Worm (Caenorhabditis elegans) whole organism, late embryonic: Measurements from ENCODE around the gene T11B7.1.

Source experiments
- F13H6.1 ChIP-seq: sonication (generic microtip); optimal IDR thresholded peaks from 2 replicates; lab custom pipeline; 2016; ENCODE audit warnings: missing genetic modification characterization, missing compliant biosample characterization
- K02D7.2 ChIP-seq: sonication (generic microtip); optimal IDR thresholded peaks from 2 replicates; lab custom pipeline; 2017; ENCODE audit warnings: mild to moderate bottlenecking, missing genetic modification characterization, missing compliant biosample characterization
- K09A11.1 ChIP-seq: sonication (generic microtip); optimal IDR thresholded peaks from 2 replicates; lab custom pipeline; 2017; ENCODE audit warnings: antibody characterized with exemption, mild to moderate bottlenecking, missing genetic modification characterization, missing compliant biosample characterization; ENCODE audit not compliant: insufficient read depth
- Y22D7AL.16 ChIP-seq: sonication (generic microtip); optimal IDR thresholded peaks from 2 replicates; lab custom pipeline; 2016; ENCODE audit warnings: missing genetic modification characterization, missing compliant biosample characterization
- ceh-14 ChIP-seq: sonication (generic microtip); optimal IDR thresholded peaks from 2 replicates; lab custom pipeline; 2016; ENCODE audit warnings: missing genotype, missing genetic modification characterization, missing compliant biosample characterization
- ceh-18 ChIP-seq: sonication (generic microtip); optimal IDR thresholded peaks from 2 replicates; lab custom pipeline; 2016; ENCODE audit warnings: missing genetic modification characterization, missing compliant biosample characterization
- ceh-19 ChIP-seq: fragments of 200-800 bp; sonication (Bioruptor generic); optimal IDR thresholded peaks from 2 replicates; lab custom pipeline; 2018; ENCODE audit warnings: mild to moderate bottlenecking, missing genetic modification characterization, missing compliant biosample characterization
- ceh-2 ChIP-seq: sonication (generic microtip); optimal IDR thresholded peaks from 2 replicates; lab custom pipeline; 2016; ENCODE audit warnings: missing genotype, missing genetic modification characterization, missing compliant biosample characterization
- ceh-22 ChIP-seq: sonication (generic microtip); optimal IDR thresholded peaks from 2 replicates; lab custom pipeline; 2017; ENCODE audit warnings: missing biosample characterization, missing genetic modification characterization
- ceh-30 ChIP-seq: fragments of 150-350 bp; optimal IDR thresholded peaks from 2 replicates; lab custom pipeline; 2014; ENCODE audit warnings: missing biosample characterization, missing genetic modification characterization
- ceh-45 ChIP-seq: fragments of 200-800 bp; sonication (Bioruptor generic); IDR thresholded peaks from 2 replicates; pipeline ENCODE4 v1.3.6; 2022; ENCODE audit warnings: missing genetic modification reagents, missing genetic modification characterization, missing compliant biosample characterization
- ceh-48 ChIP-seq: sonication (generic microtip); optimal IDR thresholded peaks from 2 replicates; lab custom pipeline; 2016; ENCODE audit warnings: missing genetic modification characterization, inconsistent platforms, missing compliant biosample characterization
- ceh-6 ChIP-seq: fragments of 200-800 bp; sonication (Bioruptor generic); optimal IDR thresholded peaks from 2 replicates; lab custom pipeline; 2018; ENCODE audit warnings: mild to moderate bottlenecking, missing genetic modification characterization, missing compliant biosample characterization
- ceh-9 ChIP-seq: sonication (generic microtip); optimal IDR thresholded peaks from 2 replicates; lab custom pipeline; 2016; ENCODE audit warnings: mild to moderate bottlenecking, missing genetic modification characterization, inconsistent platforms, missing compliant biosample characterization
- dve-1 ChIP-seq: sonication (generic microtip); optimal IDR thresholded peaks from 2 replicates; lab custom pipeline; 2017; ENCODE audit warnings: antibody characterized with exemption, mild to moderate bottlenecking, missing genetic modification characterization, missing compliant biosample characterization
- ets-4 ChIP-seq: sonication (generic microtip); optimal IDR thresholded peaks from 2 replicates; lab custom pipeline; 2016; ENCODE audit warnings: missing genetic modification characterization, missing compliant biosample characterization
- gmeb-2 ChIP-seq: sonication (generic microtip); optimal IDR thresholded peaks from 2 replicates; lab custom pipeline; 2016; ENCODE audit warnings: missing genetic modification characterization, inconsistent platforms, missing compliant biosample characterization
- hlh-13 ChIP-seq: fragments of 200-800 bp; sonication (Bioruptor generic); optimal IDR thresholded peaks from 2 replicates; lab custom pipeline; 2018; ENCODE audit warnings: mild to moderate bottlenecking, missing genetic modification characterization, missing compliant biosample characterization
- hlh-30 ChIP-seq: sonication (generic microtip); optimal IDR thresholded peaks from 2 replicates; lab custom pipeline; 2017; ENCODE audit warnings: antibody characterized with exemption, missing genetic modification characterization, missing compliant biosample characterization; ENCODE audit not compliant: insufficient read depth
- hlh-6 ChIP-seq: sonication (generic microtip); optimal IDR thresholded peaks from 2 replicates; lab custom pipeline; 2016; ENCODE audit warnings: missing genotype, missing genetic modification characterization, missing compliant biosample characterization
- hlh-8 ChIP-seq: sonication (generic microtip); optimal IDR thresholded peaks from 2 replicates; lab custom pipeline; 2016; ENCODE audit warnings: missing genotype, missing genetic modification characterization, missing compliant biosample characterization
- lim-6 ChIP-seq: sonication (generic microtip); optimal IDR thresholded peaks from 2 replicates; lab custom pipeline; 2016; ENCODE audit warnings: missing genetic modification characterization, missing compliant biosample characterization
- lin-11 ChIP-seq: fragments of 200-800 bp; sonication (Bioruptor generic); optimal IDR thresholded peaks from 2 replicates; lab custom pipeline; 2018; ENCODE audit warnings: mild to moderate bottlenecking, missing genetic modification characterization, missing compliant biosample characterization
- madf-2 ChIP-seq: sonication (generic microtip); optimal IDR thresholded peaks from 2 replicates; lab custom pipeline; 2017; ENCODE audit warnings: missing genetic modification characterization, missing compliant biosample characterization
- nfya-1 ChIP-seq: sonication (generic microtip); optimal IDR thresholded peaks from 2 replicates; lab custom pipeline; 2017; ENCODE audit warnings: missing genetic modification characterization, mild to moderate bottlenecking, missing compliant biosample characterization, antibody characterized with exemption, moderate library complexity
- nhr-232 ChIP-seq: sonication (generic microtip); optimal IDR thresholded peaks from 2 replicates; lab custom pipeline; 2016; ENCODE audit warnings: missing genetic modification characterization, missing compliant biosample characterization
- npax-4 ChIP-seq: sonication (generic microtip); optimal IDR thresholded peaks from 2 replicates; lab custom pipeline; 2016; ENCODE audit warnings: missing genetic modification characterization, missing compliant biosample characterization
- odd-2 ChIP-seq: sonication (generic microtip); optimal IDR thresholded peaks from 2 replicates; lab custom pipeline; 2017; ENCODE audit warnings: antibody characterized with exemption, mild to moderate bottlenecking, missing genetic modification characterization, missing compliant biosample characterization
- pat-9 ChIP-seq: fragments of 200-800 bp; sonication (Bioruptor generic); optimal IDR thresholded peaks from 2 replicates; lab custom pipeline; 2018; ENCODE audit warnings: mild to moderate bottlenecking, missing genetic modification characterization, moderate library complexity, missing compliant biosample characterization
- pax-1 ChIP-seq: fragments of 150-350 bp; optimal IDR thresholded peaks from 2 replicates; lab custom pipeline; 2014; ENCODE audit warnings: missing biosample characterization, missing genetic modification characterization
- pha-4 ChIP-seq: fragments of 150-350 bp; optimal IDR thresholded peaks from 2 replicates; lab custom pipeline; 2018; ENCODE audit warnings: missing biosample characterization, missing genetic modification reagents, missing genetic modification characterization
- ref-2 ChIP-seq: sonication (generic microtip); optimal IDR thresholded peaks from 2 replicates; lab custom pipeline; 2016; ENCODE audit warnings: missing genetic modification characterization, missing compliant biosample characterization
- sox-2 ChIP-seq: fragments of 200-800 bp; sonication (Bioruptor generic); IDR thresholded peaks from 2 replicates; pipeline ENCODE4 v1.3.6; 2022; ENCODE audit warnings: missing genetic modification reagents, missing genetic modification characterization, missing compliant biosample characterization
- sox-4 ChIP-seq: sonication (generic microtip); optimal IDR thresholded peaks from 2 replicates; lab custom pipeline; 2017; ENCODE audit warnings: mild to moderate bottlenecking, missing genetic modification characterization, inconsistent platforms, missing compliant biosample characterization
- syd-9 ChIP-seq: sonication (generic microtip); optimal IDR thresholded peaks from 2 replicates; lab custom pipeline; 2016; ENCODE audit warnings: mild to moderate bottlenecking, missing genetic modification characterization, moderate library complexity, missing compliant biosample characterization
- tbx-7 ChIP-seq: sonication (generic microtip); optimal IDR thresholded peaks from 2 replicates; lab custom pipeline; 2016; ENCODE audit warnings: missing genotype, missing genetic modification characterization, missing compliant biosample characterization
- unc-3 ChIP-seq, 2 experiments: fragments of 200-800 bp in 1 of 2; sonication (Bioruptor generic) in 1 of 2; sonication (generic microtip) in 1 of 2; conservative IDR thresholded peaks in 1 of 2; optimal IDR thresholded peaks in 1 of 2; 2 replicates each; pipeline versions ENCODE4 v1.3.6 to Lab custom; 2016 to 2022; ENCODE audit warnings: missing compliant biosample characterization in 2 of 2, missing genetic modification characterization in 2 of 2, missing genetic modification reagents in 1 of 2
- unc-42 ChIP-seq: sonication (generic microtip); optimal IDR thresholded peaks from 2 replicates; lab custom pipeline; 2016; ENCODE audit warnings: missing genotype, missing genetic modification characterization, missing compliant biosample characterization
- unc-55 ChIP-seq: sonication (generic microtip); optimal IDR thresholded peaks from 2 replicates; lab custom pipeline; 2017; ENCODE audit warnings: missing biosample characterization, missing genetic modification reagents, missing genetic modification characterization
- zip-5 ChIP-seq: sonication (generic microtip); optimal IDR thresholded peaks from 2 replicates; lab custom pipeline; 2016; ENCODE audit warnings: missing genetic modification characterization, missing compliant biosample characterization

The T11B7.1 gene

ce11 chrIV:8824145-8824833, 16.2 kb upstream of the T11B7.1 start, which contains the start of the genes col-117 and col-3:
Gene col-117, minus strand, starts transcription at chrIV:8824195.
Gene col-3, plus strand, starts transcription at chrIV:8824783.
- no peak for TF ChIP-seq nfya-1 (tag; lab: Kevin White, UChicago)
- no peak for TF ChIP-seq ref-2 (tag; lab: Kevin White, UChicago)
- no peak for TF ChIP-seq ceh-2 (tag; lab: Kevin White, UChicago)
- no peak for TF ChIP-seq hlh-8 (tag; lab: Kevin White, UChicago)
- no peak for TF ChIP-seq tbx-7 (tag; lab: Kevin White, UChicago)
- TF ChIP-seq gmeb-2 (tag; lab: Kevin White, UChicago): no peak
- TF ChIP-seq ceh-19 (GFP tag; lab: Kevin White, UChicago): no peak
- TF ChIP-seq K02D7.2 (tag; lab: Kevin White, UChicago): no peak
- TF ChIP-seq ceh-30: no peak
- no peak for TF ChIP-seq F13H6.1 (tag; lab: Kevin White, UChicago)
- TF ChIP-seq ceh-18 (tag; lab: Kevin White, UChicago): no peak
- TF ChIP-seq pax-1 (tag; lab: Kevin White, UChicago): no peak

ce11 chrIV:8825997-8826605, 14.4 kb upstream of the T11B7.1 start:
- TF ChIP-seq syd-9 (tag; lab: Kevin White, UChicago): no peak
- TF ChIP-seq hlh-30 (tag; lab: Kevin White, UChicago): no peak
- TF ChIP-seq ceh-2 (tag; lab: Kevin White, UChicago): no peak
- no peak for TF ChIP-seq Y22D7AL.16 (tag; lab: Kevin White, UChicago)
- TF ChIP-seq pat-9: no peak
- TF ChIP-seq ceh-14 (tag; lab: Kevin White, UChicago): no peak
- TF ChIP-seq sox-4: no peak
- TF ChIP-seq unc-3 (GFP tag; conservative IDR thresholded peaks at IDR 0.05; lab: Robert Waterston, UW): no peak
- TF ChIP-seq unc-3 (tag; optimal IDR thresholded peaks at IDR 0.05; lab: Kevin White, UChicago): no peak
- no peak for TF ChIP-seq ceh-18 (tag; lab: Kevin White, UChicago)
- TF ChIP-seq madf-2 (tag; lab: Kevin White, UChicago): no peak
- TF ChIP-seq ceh-22 (tag; lab: Kevin White, UChicago): no peak
- no peak for TF ChIP-seq pha-4 (tag; lab: Kevin White, UChicago)
- no peak for TF ChIP-seq ceh-19 (GFP tag; lab: Kevin White, UChicago)
- no peak for TF ChIP-seq lim-6
- no peak for TF ChIP-seq ceh-6
- TF ChIP-seq K09A11.1: no peak
- TF ChIP-seq ceh-9 (tag; lab: Kevin White, UChicago): no peak

ce11 chrIV:8826606-8827000, 13.9 kb upstream of the T11B7.1 start:
- no peak for TF ChIP-seq ceh-6
- no peak for TF ChIP-seq lin-11
- no peak for TF ChIP-seq dve-1 (tag; lab: Kevin White, UChicago)
- peak; percentile 88 for TF ChIP-seq ceh-48

DNA sequence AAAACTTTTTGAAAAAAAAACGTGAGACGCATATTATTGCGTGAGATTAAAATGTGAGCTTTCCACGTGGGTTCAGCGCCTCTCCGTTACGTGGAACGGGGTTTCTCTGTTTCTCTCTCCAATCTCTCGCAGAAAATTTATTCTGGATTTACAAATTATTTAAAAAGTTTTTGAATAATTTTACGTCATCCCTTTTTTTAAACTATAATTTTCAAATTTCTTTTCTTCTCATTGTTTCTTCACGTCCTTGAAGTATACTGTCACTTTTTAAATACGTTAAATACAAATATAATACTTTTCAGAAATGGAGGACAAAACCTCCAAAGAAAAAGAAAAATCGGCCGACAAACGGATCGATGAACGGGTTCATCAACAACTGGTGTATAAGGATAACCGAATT, 13.0 kb upstream of the T11B7.1 start, which contains the start of gene T28C6.7:
TSS of gene T28C6.7 (plus strand) at position 301 of the 400 bp plus-strand sequence.
- TF ChIP-seq hlh-13 (GFP tag; lab: Kevin White, UChicago) (no peak), pha-4 (tag; lab: Kevin White, UChicago) (no peak), ets-4 (tag; lab: Kevin White, UChicago) (no peak), sox-4 (no peak), hlh-6 (tag; lab: Kevin White, UChicago) (no peak), unc-42 (tag; lab: Kevin White, UChicago) (no peak), odd-2 (no peak), zip-5 (tag; lab: Kevin White, UChicago) (no peak), npax-4 (tag; lab: Kevin White, UChicago) (no peak), hlh-8 (tag; lab: Kevin White, UChicago) (no peak), sox-2 (no peak), unc-55 (GFP tag; lab: Kevin White, UChicago) (no peak), lin-11 (no peak), ceh-19 (GFP tag; lab: Kevin White, UChicago) (no peak), ceh-45 (GFP tag; lab: Robert Waterston, UW) (no peak), pax-1 (tag; lab: Kevin White, UChicago) (no peak), gmeb-2 (tag; lab: Kevin White, UChicago) (no peak), nhr-232 (tag; lab: Kevin White, UChicago) (no peak), ceh-18 (tag; lab: Kevin White, UChicago) (no peak)
